Worm (Caenorhabditis elegans): ENCODE data around the gene spp-12.

spp-12 gene

ce11 chrV:13909400-13909799 lies 19.8 kb downstream of the spp-12 start, which contains the start of gene C06B3.7 (continued):
- TF ChIP-seq mdt-29 (GFP tag; IDR thresholded peaks at IDR 0.05) = peak; percentile 78
- TF ChIP-seq php-3 (GFP tag; IDR thresholded peaks at IDR 0.05) = peak; percentile 92
- peak; percentile 91 for TF ChIP-seq nhr-6 (tag; optimal IDR thresholded peaks at IDR 0.05)
- TF ChIP-seq lin-39 (tag; optimal IDR thresholded peaks at IDR 0.05) = no peak
- peak; percentile 52 for TF ChIP-seq dpl-1 (GFP tag; optimal IDR thresholded peaks at IDR 0.05)
- TF ChIP-seq zag-1 (tag; optimal IDR thresholded peaks at IDR 0.05) = no peak
- TF ChIP-seq skn-1 (tag; optimal IDR thresholded peaks at IDR 0.05) = no peak
- no peak for TF ChIP-seq lin-38 (GFP tag; IDR thresholded peaks at IDR 0.05)
- peak; percentile 98 for TF ChIP-seq nhr-11 (tag; optimal IDR thresholded peaks at IDR 0.05)
- TF ChIP-seq saeg-2 (GFP tag; IDR thresholded peaks at IDR 0.05) = 0 out of 2 replicates have a peak, but pooled peaks have one; percentile 10
- TF ChIP-seq hlh-30 (tag; optimal IDR thresholded peaks at IDR 0.05; ENCODE audit: insufficient read depth) = peak; percentile 99
- no peak for TF ChIP-seq lir-3 (tag; optimal IDR thresholded peaks at IDR 0.05)
- no peak for TF ChIP-seq D1046.2 (GFP tag; IDR thresholded peaks at IDR 0.05)
- peak; percentile 52 for TF ChIP-seq nhr-25 (tag; optimal IDR thresholded peaks at IDR 0.05; ENCODE audit: borderline replicate concordance, insufficient read depth)
- TF ChIP-seq F26F4.8 (GFP tag; conservative IDR thresholded peaks at IDR 0.05) = no peak
- TF ChIP-seq unc-130 (GFP tag; optimal IDR thresholded peaks at IDR 0.05) = no peak
- peak; percentile 95 for TF ChIP-seq dmd-6 (GFP tag; IDR thresholded peaks at IDR 0.05)
- TF ChIP-seq daf-12 (tag; optimal IDR thresholded peaks at IDR 0.05) = no peak
- peak; percentile 57 for TF ChIP-seq pqm-1 (tag; optimal IDR thresholded peaks at IDR 0.05)
- TF ChIP-seq lin-1 (GFP tag; IDR thresholded peaks at IDR 0.05) = peak; percentile 16; the same call in 1 of the 2 replicates
- peak; percentile 57 for TF ChIP-seq nhr-102 (tag; optimal IDR thresholded peaks at IDR 0.05)
- TF ChIP-seq T20F7.1 (GFP tag; optimal IDR thresholded peaks at IDR 0.05) = peak; percentile 67

- TF ChIP-seq tag-97 (GFP tag; IDR thresholded peaks at IDR 0.05) = no peak
- no peak for TF ChIP-seq ceh-20 (GFP tag; IDR thresholded peaks at IDR 0.05)
- TF ChIP-seq ztf-11 (tag; optimal IDR thresholded peaks at IDR 0.05) = no peak
- no peak for TF ChIP-seq unc-130 (GFP tag; optimal IDR thresholded peaks at IDR 0.05)
- TF ChIP-seq dpl-1 (GFP tag; optimal IDR thresholded peaks at IDR 0.05) = no peak
- TF ChIP-seq zfp-3 (GFP tag; conservative IDR thresholded peaks at IDR 0.05) = no peak
- no peak for TF ChIP-seq vab-7 (GFP tag; IDR thresholded peaks at IDR 0.05)
- no peak for TF ChIP-seq lin-38 (GFP tag; IDR thresholded peaks at IDR 0.05)
- TF ChIP-seq ZK337.2 (GFP tag; IDR thresholded peaks at IDR 0.05) = no peak
- TF ChIP-seq F49E8.2 (tag; optimal IDR thresholded peaks at IDR 0.05; ENCODE audit: borderline replicate concordance) = no peak
- TF ChIP-seq dmd-8 (GFP tag; IDR thresholded peaks at IDR 0.05) = no peak
Observed at ce11 chrV:13915390-13915789, 25.8 kb downstream of the spp-12 start, which contains the start of gene gcy-32. gcy-32 (minus strand) TSS chrV:13915490.

ce11 chrV:13916196-13916595 lies 26.6 kb downstream of the spp-12 start, which contains the start of gene str-252:
str-252 (plus strand) TSS chrV:13916496.
- no peak for TF ChIP-seq nhr-102 (tag; optimal IDR thresholded peaks at IDR 0.05)
- no peak for TF ChIP-seq ZK337.2 (GFP tag; IDR thresholded peaks at IDR 0.05)
- TF ChIP-seq nhr-77 (tag; optimal IDR thresholded peaks at IDR 0.05) = no peak
- no peak for TF ChIP-seq dve-1 (tag; optimal IDR thresholded peaks at IDR 0.05; ENCODE audit: insufficient read depth)
- no peak for TF ChIP-seq spr-3 (GFP tag; optimal IDR thresholded peaks at IDR 0.05)

- TF ChIP-seq nhr-6 (tag; optimal IDR thresholded peaks at IDR 0.05) (no peak), Y48G9A.11 (GFP tag; IDR thresholded peaks at IDR 0.05) (no peak), fkh-10 (GFP tag; optimal IDR thresholded peaks at IDR 0.05) (no peak), php-3 (GFP tag; IDR thresholded peaks at IDR 0.05) (no peak), ZK337.2 (GFP tag; IDR thresholded peaks at IDR 0.05) (no peak), lin-29 (GFP tag; IDR thresholded peaks at IDR 0.05) (no peak), hif-1 (tag; optimal IDR thresholded peaks at IDR 0.05) (no peak)
Observed at ce11 chrV:13918341-13918740, 28.7 kb downstream of the spp-12 start, which contains the start of gene str-250. str-250 (plus strand) TSS chrV:13918641.
